Fruit fly (Drosophila melanogaster): ENCODE measurements around the gene CG13288.

Gene CG13288

DNA sequence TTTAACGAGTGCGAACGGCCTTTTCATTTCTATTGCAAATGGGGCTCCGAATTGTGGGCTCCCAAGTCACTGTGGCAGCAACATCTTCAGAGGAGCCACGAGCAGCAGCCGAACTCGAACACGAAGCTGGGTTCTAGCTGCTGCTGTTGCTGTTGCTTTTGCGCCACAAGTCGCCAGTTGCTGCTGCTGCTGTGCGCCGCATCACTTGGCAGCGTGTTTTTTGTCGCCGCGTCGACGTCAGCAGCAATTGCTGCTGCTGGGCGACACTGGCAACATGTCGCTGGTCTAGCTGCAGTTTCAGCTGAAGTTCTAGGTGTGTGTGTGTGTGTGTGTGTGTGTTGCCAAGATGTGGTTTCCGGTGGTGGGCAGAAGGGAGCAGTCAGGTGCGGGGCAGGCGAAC, 45.4 kb downstream of the CG13288 start:
- no peak for TF ChIP-seq usp (GFP tag; optimal IDR thresholded peaks at IDR 0.05)
- no peak for TF ChIP-seq pan (optimal IDR thresholded peaks at IDR 0.05)
- TF ChIP-seq Dll (optimal IDR thresholded peaks at IDR 0.05), result no peak
- TF ChIP-seq psq (optimal IDR thresholded peaks at IDR 0.05), result no peak
- no peak for TF ChIP-seq EcR (GFP tag; optimal IDR thresholded peaks at IDR 0.05)
- no peak for TF ChIP-seq CG8478 (optimal IDR thresholded peaks at IDR 0.05)

DNA sequence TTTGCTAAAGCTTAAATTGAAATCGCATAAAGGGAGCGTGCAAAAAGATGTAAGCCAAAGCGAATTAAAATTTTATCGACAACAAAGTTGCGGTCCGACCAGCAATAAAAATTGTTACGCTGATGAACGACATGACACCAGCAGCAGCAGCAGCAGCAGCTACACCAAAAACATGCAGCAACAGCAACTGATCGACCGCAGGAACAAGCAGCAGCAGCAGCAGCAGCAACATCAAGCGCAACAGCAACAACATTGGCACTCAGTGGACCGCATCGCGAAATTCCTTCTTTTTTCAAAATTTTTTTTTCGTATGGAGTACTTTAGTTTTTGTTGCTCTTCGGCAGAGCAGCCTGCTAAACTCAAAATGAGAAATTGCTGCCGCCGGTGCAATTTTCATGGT, 47.8 kb downstream of the CG13288 start:
- TF ChIP-seq pan (optimal IDR thresholded peaks at IDR 0.05) (no peak), usp (GFP tag; optimal IDR thresholded peaks at IDR 0.05) (no peak), psq (optimal IDR thresholded peaks at IDR 0.05) (no peak), Dll (optimal IDR thresholded peaks at IDR 0.05) (no peak), CG8478 (optimal IDR thresholded peaks at IDR 0.05) (no peak), EcR (GFP tag; optimal IDR thresholded peaks at IDR 0.05) (no peak)

DNA sequence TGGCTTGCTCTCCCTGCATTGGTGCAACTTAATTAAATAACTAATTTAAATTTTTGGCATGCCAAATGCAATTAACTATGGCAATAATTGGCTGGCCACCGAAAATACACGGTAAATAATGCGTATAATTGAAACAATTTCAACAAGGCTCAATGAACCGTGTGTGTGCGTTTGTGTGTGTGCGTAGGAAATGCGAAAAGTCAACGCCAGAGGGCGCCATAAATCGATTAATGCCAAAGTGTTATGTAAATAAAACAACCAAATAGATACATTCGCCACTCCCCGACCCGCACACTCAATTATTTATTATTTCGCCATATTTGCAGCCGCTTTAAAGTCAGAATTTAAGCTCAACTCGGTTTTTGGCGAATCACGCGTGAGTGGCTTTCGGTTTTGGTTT, 50.0 kb downstream of the CG13288 start:
- no peak for TF ChIP-seq CG8478 (optimal IDR thresholded peaks at IDR 0.05)
- TF ChIP-seq pan (optimal IDR thresholded peaks at IDR 0.05), result no peak
- TF ChIP-seq Dll (optimal IDR thresholded peaks at IDR 0.05), result no peak
- TF ChIP-seq EcR (GFP tag; optimal IDR thresholded peaks at IDR 0.05), result no peak
- TF ChIP-seq psq (optimal IDR thresholded peaks at IDR 0.05), result no peak
- no peak for TF ChIP-seq usp (GFP tag; optimal IDR thresholded peaks at IDR 0.05)

DNA sequence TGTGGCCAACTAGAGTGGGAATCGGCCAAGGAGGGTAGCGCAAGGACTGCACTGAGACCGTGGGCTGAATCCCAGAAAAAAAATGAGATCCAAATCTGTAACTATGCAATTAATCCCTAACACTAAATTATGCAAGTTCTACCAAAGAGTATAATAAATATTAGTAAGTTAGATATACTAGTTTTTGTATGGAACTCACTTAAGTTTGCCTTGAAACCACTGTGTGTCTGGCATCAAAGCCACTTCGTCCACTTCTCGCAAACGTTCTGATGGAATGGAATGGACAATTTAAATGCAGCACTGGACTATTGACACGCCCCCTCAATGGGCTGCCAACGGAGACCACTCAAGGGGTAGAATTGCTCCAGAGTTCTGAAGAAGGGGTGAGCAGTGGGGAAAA, 50.9 kb downstream of the CG13288 start:
- TF ChIP-seq CG8478 (optimal IDR thresholded peaks at IDR 0.05) (no peak), EcR (GFP tag; optimal IDR thresholded peaks at IDR 0.05) (no peak), Dll (optimal IDR thresholded peaks at IDR 0.05) (no peak), pan (optimal IDR thresholded peaks at IDR 0.05) (no peak), usp (GFP tag; optimal IDR thresholded peaks at IDR 0.05) (no peak), psq (optimal IDR thresholded peaks at IDR 0.05) (no peak)

DNA sequence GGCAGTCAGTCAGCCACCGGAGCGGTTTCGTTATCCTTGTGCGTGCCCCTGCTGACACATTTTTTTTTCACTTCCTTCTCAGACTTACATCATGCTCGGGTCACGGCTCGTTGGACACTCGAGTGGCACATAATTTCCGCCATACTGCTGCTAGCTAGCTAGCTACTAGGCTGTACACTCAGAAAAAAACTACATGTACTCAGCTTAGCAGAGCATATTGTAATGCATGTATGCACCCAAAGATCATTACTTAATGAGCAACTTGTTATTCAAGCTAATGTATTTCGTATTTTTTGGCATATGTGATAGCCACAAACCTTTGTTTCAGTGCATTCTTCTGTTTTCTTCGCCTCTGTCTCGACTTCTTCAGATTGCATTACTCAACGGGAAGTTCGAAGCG, 57.2 kb downstream of the CG13288 start:
- no peak for TF ChIP-seq pan (optimal IDR thresholded peaks at IDR 0.05)
- no peak for TF ChIP-seq CG8478 (optimal IDR thresholded peaks at IDR 0.05)
- TF ChIP-seq EcR (GFP tag; optimal IDR thresholded peaks at IDR 0.05), result no peak
- TF ChIP-seq usp (GFP tag; optimal IDR thresholded peaks at IDR 0.05), result no peak
- no peak for TF ChIP-seq Dll (optimal IDR thresholded peaks at IDR 0.05)
- TF ChIP-seq psq (optimal IDR thresholded peaks at IDR 0.05), result no peak

DNA sequence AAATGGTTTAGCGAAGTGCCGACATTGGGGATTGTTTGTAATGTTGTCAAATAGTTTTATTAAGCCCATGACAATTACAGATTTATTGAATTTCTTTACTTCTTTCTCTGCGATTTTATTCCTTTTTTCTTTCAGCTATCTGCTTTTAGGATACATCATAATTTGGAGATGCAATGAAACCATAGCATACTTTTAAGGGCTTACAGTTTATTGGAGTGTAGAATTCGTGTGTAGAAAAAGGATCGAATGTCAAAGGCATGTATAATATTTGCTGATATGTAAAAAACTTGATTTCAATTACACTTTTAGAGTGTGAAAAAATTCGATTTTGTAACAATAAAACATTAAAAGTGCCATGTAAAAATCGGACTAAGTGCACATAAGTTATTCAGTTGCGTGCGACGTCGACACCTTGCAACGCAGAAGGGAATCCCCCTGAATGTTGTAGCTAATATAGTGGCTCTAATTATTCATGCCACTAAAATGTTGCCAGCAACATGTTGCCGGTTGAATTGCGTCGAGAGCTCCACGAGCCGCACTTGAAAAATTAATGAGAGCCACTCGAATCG, 59.8 kb downstream of the CG13288 start:
- no peak for TF ChIP-seq CG8478 (optimal IDR thresholded peaks at IDR 0.05)
- TF ChIP-seq psq (optimal IDR thresholded peaks at IDR 0.05), result no peak
- TF ChIP-seq usp (GFP tag; optimal IDR thresholded peaks at IDR 0.05), result no peak
- TF ChIP-seq pan (optimal IDR thresholded peaks at IDR 0.05), result no peak
- no peak for TF ChIP-seq Dll (optimal IDR thresholded peaks at IDR 0.05)
- TF ChIP-seq EcR (GFP tag; optimal IDR thresholded peaks at IDR 0.05), result no peak
